Fruit fly (Drosophila melanogaster) whole organism, embryonic: Measurements from ENCODE around the gene MRG15.

Experiments
- Abd-B ChIP-seq: fragments of 200-800 bp; sonication (Bioruptor generic); optimal IDR thresholded peaks from 2 replicates; lab custom pipeline; 2018; ENCODE audit warnings: missing biosample characterization, mild to moderate bottlenecking, missing genetic modification characterization, moderate library complexity
- Ada2b ChIP-seq: fragments of 200-800 bp; sonication (Bioruptor generic); IDR thresholded peaks from 2 replicates; pipeline ENCODE4 v1.3.6; 2022; ENCODE audit warnings: missing biosample characterization, missing genetic modification characterization
- BtbVII ChIP-seq: fragments of 200-800 bp; sonication (Bioruptor generic); optimal IDR thresholded peaks from 3 replicates; lab custom pipeline; 2017; ENCODE audit warnings: missing biosample characterization, mild to moderate bottlenecking, missing genetic modification characterization
- CG10543 ChIP-seq: fragments of 200-800 bp; sonication (Bioruptor generic); optimal IDR thresholded peaks from 3 replicates; lab custom pipeline; 2017; ENCODE audit warnings: missing biosample characterization, mild to moderate bottlenecking, missing genetic modification characterization, moderate library complexity
- CG13287 ChIP-seq: fragments of 200-800 bp; sonication (Bioruptor generic); IDR thresholded peaks from 2 replicates; pipeline ENCODE4 v1.3.6; 2022; ENCODE audit warnings: missing biosample characterization, missing genetic modification characterization; ENCODE audit not compliant: partially characterized antibody
- CG13894 ChIP-seq: fragments of 200-800 bp; sonication (Bioruptor generic); optimal IDR thresholded peaks from 3 replicates; lab custom pipeline; 2018; ENCODE audit warnings: missing biosample characterization, mild to moderate bottlenecking, missing genetic modification characterization, moderate library complexity
- CG1529 ChIP-seq: fragments of 200-800 bp; sonication (Bioruptor generic); optimal IDR thresholded peaks from 3 replicates; lab custom pipeline; 2018; ENCODE audit warnings: missing biosample characterization, missing genetic modification characterization
- CG1603 ChIP-seq: fragments of 200-800 bp; sonication (Bioruptor generic); optimal IDR thresholded peaks from 2 replicates; lab custom pipeline; 2019; ENCODE audit warnings: missing biosample characterization, mild to moderate bottlenecking, missing genetic modification characterization, moderate library complexity
- CG1647 ChIP-seq: fragments of 200-800 bp; sonication (Bioruptor generic); optimal IDR thresholded peaks from 3 replicates; lab custom pipeline; 2016; ENCODE audit warnings: missing biosample characterization, missing genetic modification characterization
- CG16813 ChIP-seq: fragments of 200-800 bp; sonication (Bioruptor generic); IDR thresholded peaks from 3 replicates; pipeline ENCODE4 v1.3.6; 2022; ENCODE audit warnings: missing biosample characterization, missing genetic modification characterization; ENCODE audit not compliant: partially characterized antibody
- CG17186 ChIP-seq: fragments of 200-800 bp; sonication (Bioruptor generic); optimal IDR thresholded peaks from 3 replicates; lab custom pipeline; 2017; ENCODE audit warnings: missing biosample characterization, missing genetic modification reagents, missing genetic modification characterization
- CG1832 ChIP-seq: fragments of 200-800 bp; sonication (Bioruptor generic); optimal IDR thresholded peaks from 2 replicates; lab custom pipeline; 2017; ENCODE audit warnings: missing biosample characterization, mild to moderate bottlenecking, missing genetic modification characterization, inconsistent platforms
- CG30020 ChIP-seq: fragments of 200-800 bp; optimal IDR thresholded peaks from 2 replicates; lab custom pipeline; 2019; ENCODE audit warnings: missing biosample characterization, mild to moderate bottlenecking, missing genetic modification characterization, moderate library complexity
- CG32772 ChIP-seq: fragments of 200-800 bp; sonication (Bioruptor generic); IDR thresholded peaks from 2 replicates; pipeline ENCODE4 v1.3.6; 2022; ENCODE audit warnings: missing biosample characterization, missing genetic modification characterization
- CG3281 ChIP-seq: fragments of 200-800 bp; sonication (Bioruptor generic); optimal IDR thresholded peaks from 3 replicates; lab custom pipeline; 2017; ENCODE audit warnings: missing biosample characterization, mild to moderate bottlenecking, missing genetic modification characterization
- CG3847 ChIP-seq: fragments of 200-800 bp; sonication (Bioruptor generic); IDR thresholded peaks from 2 replicates; pipeline ENCODE4 v1.3.6; 2022; ENCODE audit warnings: missing biosample characterization, missing genetic modification characterization
- CG4282 ChIP-seq: fragments of 200-800 bp; sonication (Bioruptor generic); optimal IDR thresholded peaks from 2 replicates; lab custom pipeline; 2016; ENCODE audit warnings: missing biosample characterization, missing genetic modification characterization
- CG7372 ChIP-seq: fragments of 200-800 bp; sonication (Bioruptor generic); IDR thresholded peaks from 2 replicates; pipeline ENCODE4 v1.3.6; 2022; ENCODE audit warnings: missing biosample characterization, missing genetic modification characterization
- CG9727 ChIP-seq: fragments of 200-800 bp; sonication (Bioruptor generic); optimal IDR thresholded peaks from 3 replicates; lab custom pipeline; 2017; ENCODE audit warnings: missing biosample characterization, mild to moderate bottlenecking, missing genetic modification characterization
- Chrac-16 ChIP-seq: fragments of 200-800 bp; sonication (Bioruptor generic); optimal IDR thresholded peaks from 3 replicates; lab custom pipeline; 2016; ENCODE audit warnings: missing biosample characterization, missing genetic modification characterization
- Dad ChIP-seq: fragments of 200-800 bp; sonication (Bioruptor generic); optimal IDR thresholded peaks from 3 replicates; lab custom pipeline; 2016; ENCODE audit warnings: missing biosample characterization, missing genetic modification characterization
- Dfd ChIP-seq, 2 experiments: fragments of >200 bp; optimal IDR thresholded peaks; 2 replicates each; lab custom pipeline; 2017; ENCODE audit warnings: missing biosample characterization in 2 of 2, missing genetic modification characterization in 2 of 2
- Dref ChIP-seq: fragments of 200-800 bp; sonication (Bioruptor generic); IDR thresholded peaks from 2 replicates; pipeline ENCODE4 v1.3.6; 2022; ENCODE audit warnings: missing biosample characterization, missing genetic modification characterization
- E2f2 ChIP-seq: fragments of 200-800 bp; sonication (Bioruptor generic); IDR thresholded peaks from 2 replicates; pipeline ENCODE4 v1.3.6; 2022; ENCODE audit warnings: missing biosample characterization, missing genetic modification characterization
- HmgZ ChIP-seq: fragments of 200-800 bp; sonication (Bioruptor generic); optimal IDR thresholded peaks from 2 replicates; lab custom pipeline; 2018; ENCODE audit warnings: missing biosample characterization, mild to moderate bottlenecking, missing genetic modification characterization
- Hr39 ChIP-seq: fragments of >200 bp; optimal IDR thresholded peaks from 2 replicates; lab custom pipeline; 2017
- Optix ChIP-seq: fragments of 200-800 bp; sonication (Bioruptor generic); IDR thresholded peaks from 3 replicates; pipeline ENCODE4 v1.3.6; 2022; ENCODE audit warnings: missing biosample characterization, missing genetic modification characterization
- Taf1 ChIP-seq: fragments of 200-800 bp; sonication (Bioruptor generic); IDR thresholded peaks from 2 replicates; pipeline ENCODE4 v1.3.6; 2022; ENCODE audit warnings: missing biosample characterization, missing genetic modification characterization
- Trl ChIP-seq, 3 experiments: fragments of >200 bp in 2 of 3; fragments of 200-800 bp in 1 of 3; sonication (Bioruptor generic) in 1 of 3; optimal IDR thresholded peaks; 2 replicates in 1 of 3; 3 replicates in 2 of 3; lab custom pipeline; 2016 to 2017; ENCODE audit warnings: missing biosample characterization in 1 of 3, missing genetic modification characterization in 1 of 3
- ap ChIP-seq: fragments of 200-800 bp; sonication (Bioruptor generic); IDR thresholded peaks from 2 replicates; pipeline ENCODE4 v1.3.6; 2022; ENCODE audit warnings: missing biosample characterization, missing genetic modification characterization
- ara ChIP-seq: fragments of 200-800 bp; sonication (Bioruptor generic); IDR thresholded peaks from 2 replicates; pipeline ENCODE4 v1.3.6; 2022; ENCODE audit warnings: missing biosample characterization, missing genetic modification characterization
- caup ChIP-seq: fragments of 200-800 bp; sonication (Bioruptor generic); optimal IDR thresholded peaks from 3 replicates; lab custom pipeline; 2017; ENCODE audit warnings: missing biosample characterization, mild to moderate bottlenecking, missing genetic modification characterization, moderate library complexity; ENCODE audit not compliant: severe bottlenecking
- chn ChIP-seq: fragments of 200-800 bp; sonication (Bioruptor generic); optimal IDR thresholded peaks from 2 replicates; lab custom pipeline; 2016; ENCODE audit warnings: missing biosample characterization, missing genetic modification characterization
- cwo ChIP-seq: fragments of 200-800 bp; sonication (Bioruptor generic); optimal IDR thresholded peaks from 3 replicates; lab custom pipeline; 2017; ENCODE audit warnings: missing biosample characterization, missing genetic modification characterization, mild to moderate bottlenecking, moderate library complexity, missing genetic modification reagents
- disco-r ChIP-seq: fragments of 200-800 bp; sonication (Bioruptor generic); optimal IDR thresholded peaks from 2 replicates; lab custom pipeline; 2016; ENCODE audit warnings: missing biosample characterization, missing genetic modification characterization
- ems ChIP-seq: fragments of 200-800 bp; sonication (Bioruptor generic); optimal IDR thresholded peaks from 3 replicates; lab custom pipeline; 2016; ENCODE audit warnings: missing biosample characterization, missing genetic modification characterization
- en ChIP-seq: fragments of 200-800 bp; sonication (Bioruptor generic); optimal IDR thresholded peaks from 2 replicates; lab custom pipeline; 2016; ENCODE audit warnings: missing biosample characterization, missing genetic modification characterization
- fd3F ChIP-seq: fragments of 200-800 bp; sonication (Bioruptor generic); optimal IDR thresholded peaks from 2 replicates; lab custom pipeline; 2018; ENCODE audit warnings: missing biosample characterization, mild to moderate bottlenecking, missing genetic modification characterization, moderate library complexity
- fd64A ChIP-seq: fragments of 200-800 bp; sonication (Bioruptor generic); optimal IDR thresholded peaks from 3 replicates; lab custom pipeline; 2018; ENCODE audit warnings: missing biosample characterization, mild to moderate bottlenecking, missing genetic modification characterization
- grn ChIP-seq: fragments of 200-800 bp; sonication (Bioruptor generic); optimal IDR thresholded peaks from 3 replicates; lab custom pipeline; 2017; ENCODE audit warnings: missing biosample characterization, missing genetic modification characterization
- knrl ChIP-seq: fragments of 200-800 bp; sonication (Bioruptor generic); IDR thresholded peaks from 3 replicates; pipeline ENCODE4 v1.3.6; 2022; ENCODE audit warnings: missing biosample characterization, missing genetic modification characterization; ENCODE audit not compliant: partially characterized antibody
- luna ChIP-seq: fragments of 200-800 bp; sonication (Bioruptor generic); optimal IDR thresholded peaks from 2 replicates; lab custom pipeline; 2016; ENCODE audit warnings: missing biosample characterization, missing genetic modification characterization
- nau ChIP-seq: fragments of 200-800 bp; sonication (Bioruptor generic); optimal IDR thresholded peaks from 3 replicates; lab custom pipeline; 2017; ENCODE audit warnings: missing biosample characterization, mild to moderate bottlenecking, missing genetic modification characterization, missing genetic modification reagents
- pb ChIP-seq: fragments of 200-800 bp; sonication (Bioruptor generic); optimal IDR thresholded peaks from 3 replicates; lab custom pipeline; 2016; ENCODE audit warnings: missing biosample characterization, missing genetic modification characterization
- pita ChIP-seq: fragments of 200-800 bp; sonication (Bioruptor generic); optimal IDR thresholded peaks from 2 replicates; lab custom pipeline; 2017; ENCODE audit warnings: missing biosample characterization, mild to moderate bottlenecking, missing genetic modification characterization
- ranshi ChIP-seq: fragments of 200-800 bp; sonication (Bioruptor generic); IDR thresholded peaks from 2 replicates; pipeline ENCODE4 v1.3.6; 2022; ENCODE audit warnings: missing biosample characterization, missing genetic modification characterization
- seq ChIP-seq: fragments of 200-800 bp; sonication (Bioruptor generic); IDR thresholded peaks from 2 replicates; pipeline ENCODE4 v1.3.6; 2022; ENCODE audit warnings: missing biosample characterization, missing genetic modification characterization
- stwl ChIP-seq: fragments of 200-800 bp; sonication (Bioruptor generic); optimal IDR thresholded peaks from 3 replicates; lab custom pipeline; 2018; ENCODE audit warnings: missing biosample characterization, mild to moderate bottlenecking, missing genetic modification characterization, moderate library complexity
- tgo ChIP-seq: fragments of 200-800 bp; sonication (Bioruptor generic); IDR thresholded peaks from 3 replicates; pipeline ENCODE4 v1.3.6; 2022; ENCODE audit warnings: missing biosample characterization, missing genetic modification characterization
- tin ChIP-seq: fragments of 200-800 bp; sonication (Bioruptor generic); optimal IDR thresholded peaks from 3 replicates; lab custom pipeline; 2016; ENCODE audit warnings: missing biosample characterization, missing genetic modification characterization
- unpg ChIP-seq: fragments of 200-800 bp; sonication (Bioruptor generic); optimal IDR thresholded peaks from 3 replicates; lab custom pipeline; 2018; ENCODE audit warnings: missing biosample characterization, mild to moderate bottlenecking, missing genetic modification characterization, moderate library complexity
- zf30C ChIP-seq: fragments of 200-800 bp; sonication (Bioruptor generic); optimal IDR thresholded peaks from 3 replicates; lab custom pipeline; 2018; ENCODE audit warnings: missing biosample characterization, mild to moderate bottlenecking, missing genetic modification characterization

The MRG15 gene

dm6 chr3R:15250454-15250853 lies 27.5 kb downstream of the MRG15 start (continued):
- TF ChIP-seq CG16813 (GFP tag; lab: Robert Waterston, UW) (no peak), CG1529 (no peak), CG17186 (GFP tag; lab: Kevin White, UChicago) (no peak), en (GFP tag; lab: Kevin White, UChicago) (no peak), Trl (optimal IDR thresholded peaks at IDR 0.05; lab: Kevin White, UChicago) (peak; percentile 47 to 60), Trl (GFP tag; optimal IDR thresholded peaks at IDR 0.05; lab: Kevin White, UChicago) (no peak), HmgZ (tag; lab: Kevin White, UChicago) (peak; percentile 67), Chrac-16 (GFP tag; lab: Kevin White, UChicago) (peak; percentile 35), CG1647 (no peak), Ada2b (peak; percentile 74), stwl (tag; lab: Kevin White, UChicago) (no peak), CG32772 (peak; percentile 69), Hr39 (lab: Kevin White, UChicago) (no peak), CG13287 (GFP tag; lab: Robert Waterston, UW) (no peak), CG30020 (no peak), zf30C (GFP tag; lab: Kevin White, UChicago) (peak; percentile 57), tin (GFP tag; lab: Kevin White, UChicago) (peak; percentile 3), CG3281 (GFP tag; lab: Kevin White, UChicago) (no peak), nau (GFP tag; lab: Kevin White, UChicago) (no peak), CG4282 (GFP tag; lab: Kevin White, UChicago) (no peak), CG1603 (tag; lab: Kevin White, UChicago) (no peak), grn (GFP tag; lab: Kevin White, UChicago) (no peak), seq (GFP tag; lab: Robert Waterston, UW) (peak; percentile 74), Taf1 (GFP tag; lab: Robert Waterston, UW) (peak; percentile 67), Abd-B (GFP tag; lab: Kevin White, UChicago) (no peak), Optix (GFP tag; lab: Robert Waterston, UW) (no peak; the same call in 2 of the 3 replicates), disco-r (GFP tag; lab: Kevin White, UChicago) (no peak), Dref (GFP tag; lab: Robert Waterston, UW) (no peak), knrl (GFP tag; lab: Robert Waterston, UW) (no peak), CG1832 (GFP tag; lab: Kevin White, UChicago) (no peak), BtbVII (GFP tag; lab: Kevin White, UChicago) (peak; percentile 73), CG10543 (GFP tag; lab: Kevin White, UChicago) (no peak), tgo (GFP tag; lab: Robert Waterston, UW) (peak; percentile 80), CG7372 (GFP tag; lab: Robert Waterston, UW) (peak; percentile 60), ems (peak; percentile 7), pita (GFP tag; lab: Kevin White, UChicago) (no peak), luna (GFP tag; lab: Kevin White, UChicago) (no peak), Dfd (GFP tag; optimal IDR thresholded peaks at IDR 0.05; lab: Kevin White, UChicago) (no peak), fd64A (GFP tag; lab: Kevin White, UChicago) (no peak), fd3F (no peak), unpg (GFP tag; lab: Kevin White, UChicago) (no peak), ranshi (GFP tag; lab: Robert Waterston, UW) (peak; percentile 72), chn (GFP tag; lab: Kevin White, UChicago) (no peak), CG13894 (tag; lab: Kevin White, UChicago) (no peak), caup (no peak), ara (GFP tag; lab: Robert Waterston, UW) (peak; percentile 52), Dad (GFP tag; lab: Kevin White, UChicago) (no peak), ap (GFP tag; lab: Robert Waterston, UW) (peak; percentile 61), pb (no peak), E2f2 (GFP tag; lab: Robert Waterston, UW) (peak; percentile 51), CG3847 (GFP tag; lab: Robert Waterston, UW) (peak; percentile 51), CG9727 (GFP tag; lab: Kevin White, UChicago) (peak; percentile 63), cwo (GFP tag; lab: Kevin White, UChicago) (peak; percentile 72)
